Worm (Caenorhabditis elegans): ENCODE data around the gene nhr-34.

ce11 chrIV:9617358-9617757, 58.1 kb downstream of the nhr-34 start:
- TF ChIP-seq fos-1 (tag; optimal IDR thresholded peaks at IDR 0.05) (no peak), ama-1 (optimal IDR thresholded peaks at IDR 0.05) (no peak), lsy-2 (tag; optimal IDR thresholded peaks at IDR 0.05) (no peak), unc-62 (GFP tag; optimal IDR thresholded peaks at IDR 0.05) (no peak), mbf-1 (tag; optimal IDR thresholded peaks at IDR 0.05) (no peak)
